Worm (Caenorhabditis elegans) whole organism, L1 larva: ENCODE data around the gene Y41C4A.11.

Experiments
- C04F5.9 ChIP-seq: sonication (generic microtip); optimal IDR thresholded peaks from 2 replicates; lab custom pipeline; 2016; ENCODE audit warnings: missing genetic modification characterization, missing compliant biosample characterization
- C16A3.4 ChIP-seq: fragments of 150-350 bp; optimal IDR thresholded peaks from 2 replicates; lab custom pipeline; 2014; ENCODE audit warnings: missing biosample characterization, missing genetic modification characterization
- blmp-1 ChIP-seq: fragments of 150-350 bp; optimal IDR thresholded peaks from 2 replicates; lab custom pipeline; 2014; ENCODE audit warnings: missing biosample characterization, missing genetic modification characterization
- ceh-82 ChIP-seq, 3 experiments: fragments of 150-350 bp in 1 of 3; sonication (generic microtip) in 2 of 3; optimal IDR thresholded peaks; 2 replicates each; lab custom pipeline; 2014 to 2017; ENCODE audit warnings: missing biosample characterization in 3 of 3, missing genetic modification characterization in 3 of 3
- ceh-90 ChIP-seq: sonication (generic microtip); optimal IDR thresholded peaks from 2 replicates; lab custom pipeline; 2016; ENCODE audit warnings: missing genetic modification characterization, missing compliant biosample characterization
- dsc-1 ChIP-seq: sonication (generic microtip); optimal IDR thresholded peaks from 2 replicates; lab custom pipeline; 2016; ENCODE audit warnings: mild to moderate bottlenecking, missing genetic modification characterization, missing compliant biosample characterization
- efl-1 ChIP-seq, 4 experiments: fragments of 150-350 bp; optimal IDR thresholded peaks in 3 of 4; peaks in 1 of 4; 1 replicate in 1 of 4; 2 replicates in 3 of 4; lab custom pipeline; 2014; ENCODE audit warnings: missing biosample characterization in 2 of 4, missing genetic modification characterization in 2 of 4, missing genetic modification reagents in 2 of 4
- egl-13 ChIP-seq: sonication (generic microtip); optimal IDR thresholded peaks from 2 replicates; lab custom pipeline; 2016; ENCODE audit warnings: missing genotype, missing genetic modification reagents, missing genetic modification characterization, missing compliant biosample characterization
- elt-2 ChIP-seq: sonication (generic microtip); optimal IDR thresholded peaks from 2 replicates; lab custom pipeline; 2016; ENCODE audit warnings: missing genetic modification characterization, mild to moderate bottlenecking, inconsistent platforms, missing compliant biosample characterization, missing genetic modification reagents
- elt-3 ChIP-seq, 6 experiments: fragments of 150-350 bp in 1 of 6; sonication (generic microtip); optimal IDR thresholded peaks; 2 replicates each; lab custom pipeline; 2017 to 2018; ENCODE audit warnings: missing biosample characterization in 6 of 6, missing genetic modification characterization in 6 of 6, inconsistent platforms in 1 of 6
- ets-5 ChIP-seq: fragments of 200-800 bp; sonication (Bioruptor generic); IDR thresholded peaks from 2 replicates; pipeline ENCODE4 v1.3.6; 2022; ENCODE audit warnings: missing genetic modification characterization, missing compliant biosample characterization
- fkh-8 ChIP-seq: sonication (generic microtip); optimal IDR thresholded peaks from 2 replicates; lab custom pipeline; 2016; ENCODE audit warnings: mild to moderate bottlenecking, missing genetic modification characterization, missing compliant biosample characterization
- fos-1 ChIP-seq: fragments of 150-350 bp; optimal IDR thresholded peaks from 2 replicates; lab custom pipeline; 2014; ENCODE audit warnings: missing biosample characterization, missing genetic modification characterization
- hlh-17 ChIP-seq: fragments of 200-800 bp; sonication (Bioruptor generic); optimal IDR thresholded peaks from 2 replicates; lab custom pipeline; 2018; ENCODE audit warnings: missing genetic modification characterization, mild to moderate bottlenecking, missing compliant biosample characterization, moderate library complexity, borderline replicate concordance
- hpl-2 ChIP-seq: fragments of 150-350 bp; optimal IDR thresholded peaks from 2 replicates; lab custom pipeline; 2014; ENCODE audit warnings: missing biosample characterization, missing genetic modification reagents, missing genetic modification characterization
- lin-14 ChIP-seq: fragments of 200-800 bp; sonication (Bioruptor generic); optimal IDR thresholded peaks from 2 replicates; lab custom pipeline; 2018; ENCODE audit warnings: mild to moderate bottlenecking, missing genetic modification characterization, moderate library complexity, missing compliant biosample characterization
- lin-35 ChIP-seq, 2 experiments: fragments of 150-350 bp; optimal IDR thresholded peaks; 2 replicates each; lab custom pipeline; 2014; ENCODE audit warnings: missing biosample characterization in 2 of 2, missing genetic modification characterization in 2 of 2, missing genetic modification reagents in 2 of 2
- lin-39 ChIP-seq: fragments of 150-350 bp; optimal IDR thresholded peaks from 2 replicates; lab custom pipeline; 2014; ENCODE audit warnings: missing biosample characterization, missing genetic modification reagents, missing genetic modification characterization
- lir-3 ChIP-seq: sonication (generic microtip); optimal IDR thresholded peaks from 2 replicates; lab custom pipeline; 2016; ENCODE audit warnings: mild to moderate bottlenecking, missing genetic modification characterization, moderate library complexity, missing compliant biosample characterization; ENCODE audit not compliant: poor library complexity
- lsy-2 ChIP-seq, 2 experiments: fragments of 150-350 bp; optimal IDR thresholded peaks; 2 replicates each; lab custom pipeline; 2014; ENCODE audit warnings: missing biosample characterization in 2 of 2, missing genetic modification characterization in 2 of 2
- mab-9 ChIP-seq: fragments of 200-800 bp; sonication (Bioruptor generic); IDR thresholded peaks from 2 replicates; pipeline ENCODE4 v1.3.6; 2022; ENCODE audit warnings: missing genetic modification reagents, missing genetic modification characterization, missing compliant biosample characterization
- nhr-11 ChIP-seq: fragments of 150-350 bp; optimal IDR thresholded peaks from 2 replicates; lab custom pipeline; 2014; ENCODE audit warnings: missing biosample characterization, missing genetic modification characterization
- nhr-19 ChIP-seq: fragments of 200-800 bp; sonication (Bioruptor generic); conservative IDR thresholded peaks from 2 replicates; pipeline ENCODE4 v1.3.6; 2022; ENCODE audit warnings: missing genetic modification characterization, missing compliant biosample characterization
- nhr-20 ChIP-seq: sonication (generic microtip); optimal IDR thresholded peaks from 2 replicates; lab custom pipeline; 2016; ENCODE audit warnings: mild to moderate bottlenecking, missing genetic modification characterization, missing compliant biosample characterization
- nhr-47 ChIP-seq: sonication (generic microtip); optimal IDR thresholded peaks from 2 replicates; lab custom pipeline; 2016; ENCODE audit warnings: mild to moderate bottlenecking, missing genetic modification characterization, moderate library complexity, missing compliant biosample characterization
- nhr-71 ChIP-seq: sonication (generic microtip); optimal IDR thresholded peaks from 2 replicates; lab custom pipeline; 2016; ENCODE audit warnings: mild to moderate bottlenecking, missing genetic modification characterization, moderate library complexity, missing compliant biosample characterization
- nhr-76 ChIP-seq: sonication (generic microtip); optimal IDR thresholded peaks from 2 replicates; lab custom pipeline; 2017; ENCODE audit warnings: missing biosample characterization, missing genetic modification characterization
- nhr-77 ChIP-seq: fragments of 150-350 bp; optimal IDR thresholded peaks from 2 replicates; lab custom pipeline; 2014; ENCODE audit warnings: missing biosample characterization, missing genetic modification characterization
- nhr-85 ChIP-seq: sonication (generic microtip); peaks from one replicate; lab custom pipeline; 2016; ENCODE audit warnings: missing genetic modification characterization, inconsistent platforms, missing compliant biosample characterization
- nhr-90 ChIP-seq: sonication (generic microtip); optimal IDR thresholded peaks from 2 replicates; lab custom pipeline; 2016; ENCODE audit warnings: mild to moderate bottlenecking, missing genetic modification characterization, missing compliant biosample characterization; ENCODE audit not compliant: poor library complexity
- pag-3 ChIP-seq: sonication (generic microtip); optimal IDR thresholded peaks from 2 replicates; lab custom pipeline; 2017; ENCODE audit warnings: missing genetic modification characterization, mild to moderate bottlenecking, missing compliant biosample characterization, antibody characterized with exemption, borderline replicate concordance; ENCODE audit not compliant: insufficient read depth
- pax-3 ChIP-seq: fragments of 200-800 bp; sonication (Bioruptor generic); optimal IDR thresholded peaks from 2 replicates; lab custom pipeline; 2018; ENCODE audit warnings: mild to moderate bottlenecking, missing genetic modification characterization, moderate library complexity, missing compliant biosample characterization
- snu-23 ChIP-seq: sonication (generic microtip); optimal IDR thresholded peaks from 2 replicates; lab custom pipeline; 2016; ENCODE audit warnings: missing genetic modification characterization, missing compliant biosample characterization
- sox-4 ChIP-seq: sonication (generic microtip); optimal IDR thresholded peaks from 2 replicates; lab custom pipeline; 2016; ENCODE audit warnings: missing genetic modification characterization, missing compliant biosample characterization
- sup-37 ChIP-seq: fragments of 200-800 bp; sonication (Bioruptor generic); optimal IDR thresholded peaks from 2 replicates; lab custom pipeline; 2018; ENCODE audit warnings: mild to moderate bottlenecking, missing genetic modification characterization, missing compliant biosample characterization
- unc-30 ChIP-seq: sonication (generic microtip); optimal IDR thresholded peaks from 2 replicates; lab custom pipeline; 2017; ENCODE audit warnings: missing biosample characterization, missing genetic modification characterization
- unc-98 ChIP-seq: fragments of 200-800 bp; sonication (Bioruptor generic); IDR thresholded peaks from 2 replicates; pipeline ENCODE4 v1.3.6; 2022; ENCODE audit warnings: missing genetic modification characterization, missing compliant biosample characterization
- xbp-1 ChIP-seq: sonication (generic microtip); optimal IDR thresholded peaks from 2 replicates; lab custom pipeline; 2016; ENCODE audit warnings: missing genetic modification characterization, missing compliant biosample characterization
- zag-1 ChIP-seq: fragments of 150-350 bp; optimal IDR thresholded peaks from 2 replicates; lab custom pipeline; 2014; ENCODE audit warnings: missing biosample characterization, missing genetic modification characterization
- zip-4 ChIP-seq: fragments of 200-800 bp; sonication (Bioruptor generic); optimal IDR thresholded peaks from 2 replicates; lab custom pipeline; 2018; ENCODE audit warnings: mild to moderate bottlenecking, missing genetic modification characterization, moderate library complexity, missing compliant biosample characterization

The Y41C4A.11 gene

DNA sequence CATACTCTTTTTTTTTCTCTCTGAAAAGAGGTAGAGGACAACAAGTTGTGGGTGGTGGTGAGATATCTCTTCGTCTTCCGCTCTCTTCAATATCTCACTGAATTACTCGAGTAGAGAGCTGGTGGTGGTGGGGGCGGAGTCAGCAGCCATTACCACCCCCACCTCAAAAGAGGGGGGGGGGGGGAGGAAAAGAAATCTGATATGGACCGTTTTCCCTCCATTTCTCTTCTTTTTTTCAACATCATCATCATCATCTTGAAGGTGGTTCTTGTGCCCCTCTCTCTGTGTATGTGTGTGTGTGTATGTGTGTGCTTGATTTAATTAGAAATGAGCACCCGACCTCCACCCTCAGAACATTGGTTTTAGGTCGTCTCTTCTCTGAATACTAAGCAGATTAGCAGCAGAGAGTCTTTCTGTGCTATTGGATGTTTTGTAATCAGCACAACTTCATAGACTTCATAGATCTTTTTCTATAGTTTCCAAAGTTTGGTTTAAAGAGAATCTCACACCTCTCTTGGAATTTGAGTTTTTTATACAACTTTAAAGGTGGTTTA lies 38.1 kb upstream of the Y41C4A.11 start:
- TF ChIP-seq unc-98 (GFP tag; lab: Robert Waterston, UW) (no peak), fkh-8 (tag; lab: Kevin White, UChicago) (peak; percentile 67), lsy-2 (tag; optimal IDR thresholded peaks at IDR 0.05; lab: Kevin White, UChicago) (peak in 1 of 2 experiments; percentile 11), lin-14 (GFP tag; lab: Kevin White, UChicago) (peak; percentile 84), egl-13 (tag; lab: Kevin White, UChicago) (peak; percentile 16)

DNA sequence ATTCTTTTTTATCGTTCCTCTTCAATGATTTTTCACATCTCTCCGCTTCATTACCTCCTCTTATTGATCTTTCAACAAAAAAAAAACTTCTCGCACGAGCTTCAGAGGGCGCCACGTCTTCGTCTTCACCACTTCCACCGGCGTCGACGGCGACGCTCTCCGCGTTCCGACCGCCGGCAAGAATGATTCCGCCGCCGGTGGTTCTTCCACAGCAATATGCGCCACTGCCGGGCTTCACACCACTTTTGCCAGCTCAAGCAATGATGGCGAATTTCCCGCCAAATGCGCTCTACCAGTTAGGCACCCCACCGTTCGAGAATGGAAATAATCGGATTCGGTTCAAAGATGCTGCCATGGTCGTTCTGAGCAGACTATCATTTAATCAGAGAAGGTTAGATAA lies 36.6 kb upstream of the Y41C4A.11 start:
- TF ChIP-seq lin-39 (tag; lab: Kevin White, UChicago), result no peak
- TF ChIP-seq efl-1 (optimal IDR thresholded peaks at IDR 0.05; lab: Kevin White, UChicago), result no peak
- peak in 1 of 2 experiments; percentile 17 for TF ChIP-seq efl-1 (GFP tag; optimal IDR thresholded peaks at IDR 0.05 in 1 of 2; lab: Kevin White, UChicago)

DNA sequence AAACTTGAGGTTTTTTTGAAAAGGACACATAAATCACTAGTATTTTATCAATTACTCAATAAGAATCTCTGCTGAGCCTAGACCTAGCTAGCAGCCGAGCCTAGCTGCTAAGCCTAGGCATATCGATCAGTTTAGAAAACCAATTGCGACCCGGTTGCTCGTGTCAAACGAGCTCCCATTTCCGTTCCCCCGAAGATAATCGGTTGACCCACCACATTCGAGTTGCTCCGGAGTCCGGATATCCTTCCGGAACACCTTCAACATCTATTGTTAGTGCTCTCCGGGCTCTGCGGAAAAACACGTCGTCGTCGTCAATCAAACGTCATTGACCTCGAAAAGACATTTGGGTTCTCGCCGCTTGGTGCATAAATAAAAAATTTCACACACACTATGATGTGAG lies 35.9 kb upstream of the Y41C4A.11 start:
- TF ChIP-seq fkh-8 (tag; lab: Kevin White, UChicago) (peak; percentile 11), ets-5 (GFP tag; lab: Robert Waterston, UW) (no peak)

DNA sequence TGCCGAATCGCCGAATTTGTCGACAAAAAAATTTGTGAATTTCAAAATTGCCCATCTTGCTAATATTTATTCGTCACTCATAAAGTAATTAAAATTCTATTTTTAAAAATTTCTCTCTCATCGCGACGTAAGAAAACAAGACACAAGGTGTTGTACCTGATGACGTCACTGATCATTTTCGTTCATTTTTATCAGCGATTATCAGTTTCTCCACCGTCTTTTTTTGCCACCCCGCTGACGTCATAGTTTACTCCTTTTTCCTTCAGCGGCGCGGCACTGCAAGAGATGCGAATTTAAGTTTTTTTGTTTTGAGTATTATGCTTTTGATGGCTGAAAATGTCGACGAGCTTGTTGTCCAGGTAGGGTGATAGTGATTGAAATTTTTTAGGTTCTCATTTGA lies 34.9 kb upstream of the Y41C4A.11 start:
- no peak for TF ChIP-seq unc-98 (GFP tag; lab: Robert Waterston, UW)
- no peak for TF ChIP-seq C16A3.4 (tag; lab: Kevin White, UChicago)
- TF ChIP-seq nhr-71 (tag; lab: Kevin White, UChicago), result peak; percentile 37
- peak; percentile 24 for TF ChIP-seq nhr-20 (tag; lab: Kevin White, UChicago)
- TF ChIP-seq lsy-2 (tag; optimal IDR thresholded peaks at IDR 0.05; lab: Kevin White, UChicago), result peak in 1 of 2 experiments; percentile 1
- TF ChIP-seq hpl-2 (GFP tag; lab: Kevin White, UChicago), result no peak
- TF ChIP-seq lin-35 (GFP tag; optimal IDR thresholded peaks at IDR 0.05; lab: Kevin White, UChicago), result peak in 1 of 2 experiments; percentile 49
- no peak for TF ChIP-seq fos-1
- TF ChIP-seq zag-1 (tag; lab: Kevin White, UChicago), result no peak
- peak; percentile 37 for TF ChIP-seq lin-14 (GFP tag; lab: Kevin White, UChicago)
- TF ChIP-seq elt-2, result peak; percentile 71
- peak; percentile 9 for TF ChIP-seq snu-23
- TF ChIP-seq egl-13 (tag; lab: Kevin White, UChicago), result no peak
- TF ChIP-seq blmp-1 (tag; lab: Kevin White, UChicago), result peak; percentile 29
- peak; percentile 22 for TF ChIP-seq fkh-8 (tag; lab: Kevin White, UChicago)
- TF ChIP-seq ceh-82 (tag; optimal IDR thresholded peaks at IDR 0.05; lab: Kevin White, UChicago), result no peak
- TF ChIP-seq nhr-19 (GFP tag; lab: Robert Waterston, UW), result no peak
- peak; percentile 60 for TF ChIP-seq nhr-85 (tag; lab: Kevin White, UChicago)
- TF ChIP-seq elt-3 (tag; optimal IDR thresholded peaks at IDR 0.05; lab: Kevin White, UChicago), result peak in 1 of 6 experiments; percentile 29
- TF ChIP-seq mab-9 (GFP tag; lab: Robert Waterston, UW), result no peak
- TF ChIP-seq nhr-77, result peak; percentile 3
- peak; percentile 39 for TF ChIP-seq dsc-1 (tag; lab: Kevin White, UChicago)
- peak; percentile 5 for TF ChIP-seq nhr-90 (tag; lab: Kevin White, UChicago)

DNA sequence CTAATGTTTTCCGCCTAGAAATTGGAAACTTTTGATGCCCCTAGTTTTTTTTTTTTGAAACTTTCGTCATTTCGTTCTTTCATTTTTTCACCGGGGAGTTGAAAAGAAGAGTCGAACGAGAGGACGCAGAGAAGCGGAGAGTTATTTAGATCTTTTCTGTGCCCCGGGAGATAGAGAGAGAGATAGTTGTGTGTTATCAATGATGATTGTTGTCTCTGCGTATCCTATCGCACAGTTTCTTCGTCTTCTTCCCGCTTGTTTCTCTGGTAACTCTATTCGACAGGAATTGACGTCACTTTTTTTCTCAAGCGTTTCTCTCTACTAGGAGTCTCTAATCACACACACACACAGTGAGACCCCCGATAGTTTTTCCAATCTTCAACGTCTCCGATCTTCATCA lies 30.4 kb upstream of the Y41C4A.11 start:
- TF ChIP-seq hlh-17 (GFP tag; lab: Kevin White, UChicago), result no peak
- no peak for TF ChIP-seq C04F5.9
- peak; percentile 33 for TF ChIP-seq xbp-1 (tag; lab: Kevin White, UChicago)
- peak in 1 of 2 experiments; percentile 80 for TF ChIP-seq lin-35 (GFP tag; optimal IDR thresholded peaks at IDR 0.05; lab: Kevin White, UChicago)
- peak; percentile 6 for TF ChIP-seq lir-3 (tag; lab: Kevin White, UChicago)
- TF ChIP-seq lsy-2 (tag; optimal IDR thresholded peaks at IDR 0.05; lab: Kevin White, UChicago), result peak; percentile 8 to 79
- peak; percentile 29 to 41 for TF ChIP-seq efl-1 (optimal IDR thresholded peaks at IDR 0.05; lab: Kevin White, UChicago)
- peak; percentile 18 to 94 for TF ChIP-seq efl-1 (GFP tag; optimal IDR thresholded peaks at IDR 0.05 in 1 of 2; lab: Kevin White, UChicago)
- TF ChIP-seq zip-4 (GFP tag; lab: Kevin White, UChicago), result no peak
- TF ChIP-seq nhr-76, result no peak
- peak in 2 of 3 experiments; percentile 6 to 8 for TF ChIP-seq ceh-82 (tag; optimal IDR thresholded peaks at IDR 0.05; lab: Kevin White, UChicago)
- no peak for TF ChIP-seq zag-1 (tag; lab: Kevin White, UChicago)
- TF ChIP-seq ceh-90 (tag; lab: Kevin White, UChicago), result no peak
- no peak for TF ChIP-seq nhr-11 (tag; lab: Kevin White, UChicago)
- no peak for TF ChIP-seq unc-30
- TF ChIP-seq nhr-90 (tag; lab: Kevin White, UChicago), result peak; percentile 66
- no peak for TF ChIP-seq pag-3
- peak; percentile 54 for TF ChIP-seq nhr-47
- no peak for TF ChIP-seq sox-4 (tag; lab: Kevin White, UChicago)
- peak; percentile 65 for TF ChIP-seq nhr-77
- TF ChIP-seq sup-37 (GFP tag; lab: Kevin White, UChicago), result no peak
- peak; percentile 77 for TF ChIP-seq nhr-20 (tag; lab: Kevin White, UChicago)
- TF ChIP-seq blmp-1 (tag; lab: Kevin White, UChicago), result peak; percentile 73
- TF ChIP-seq pax-3 (tag; lab: Kevin White, UChicago), result peak; percentile 21
